Worm (Caenorhabditis elegans): Measurements from ENCODE around the gene skr-17.

DNA sequence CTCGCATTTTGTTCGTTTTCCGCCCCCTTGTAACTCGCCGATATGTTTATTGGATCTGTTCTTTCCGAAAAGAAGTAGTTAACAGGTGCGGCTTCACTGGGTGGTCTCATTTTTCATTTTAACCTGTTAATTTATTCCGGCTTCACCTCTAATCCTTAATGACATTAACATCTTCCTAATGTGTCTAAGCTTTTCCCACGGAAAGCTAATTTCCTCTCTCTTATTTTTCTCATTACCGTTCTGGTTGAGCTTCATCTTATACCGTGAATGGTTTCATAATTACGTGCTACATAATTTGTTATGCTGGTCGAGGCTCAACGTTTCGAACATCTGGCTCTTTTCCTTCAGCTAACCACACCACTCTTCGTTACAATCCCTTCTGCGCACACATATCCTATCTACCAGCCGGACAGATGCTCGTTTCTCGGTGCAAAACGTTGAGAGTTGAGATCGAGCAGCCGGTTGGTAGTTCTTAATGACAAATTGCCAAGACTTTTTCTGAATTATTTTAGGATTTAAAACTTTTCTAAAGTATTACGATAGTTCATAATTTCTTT is 26.1 kb downstream of the skr-17 start:
- TF ChIP-seq unc-39 (tag; optimal IDR thresholded peaks at IDR 0.05) (no peak), ceh-82 (tag; optimal IDR thresholded peaks at IDR 0.05) (no peak), ceh-9 (tag; optimal IDR thresholded peaks at IDR 0.05) (no peak), elt-2 (tag; optimal IDR thresholded peaks at IDR 0.05) (no peak), skn-1 (tag; optimal IDR thresholded peaks at IDR 0.05) (no peak), ceh-28 (tag; optimal IDR thresholded peaks at IDR 0.05) (no peak), zag-1 (tag; optimal IDR thresholded peaks at IDR 0.05) (no peak), egl-27 (tag; optimal IDR thresholded peaks at IDR 0.05) (no peak), pha-4 (tag; optimal IDR thresholded peaks at IDR 0.05) (no peak)

Data from whole organism, L3 larva.